Worm (Caenorhabditis elegans) whole organism, L1 larva: ENCODE measurements around the gene F36D3.14.

Experiments
- C34B4.2 ChIP-seq: sonication (generic microtip); optimal IDR thresholded peaks from 2 replicates; lab custom pipeline; 2017; ENCODE audit warnings: mild to moderate bottlenecking, missing genetic modification characterization, missing compliant biosample characterization
- Y116A8C.19 ChIP-seq: sonication (generic microtip); optimal IDR thresholded peaks from 2 replicates; lab custom pipeline; 2016; ENCODE audit warnings: missing compliant biosample characterization, missing genetic modification characterization, borderline replicate concordance
- aha-1 ChIP-seq: fragments of 150-350 bp; optimal IDR thresholded peaks from 2 replicates; lab custom pipeline; 2014; ENCODE audit warnings: missing biosample characterization, missing genetic modification characterization
- blmp-1 ChIP-seq: fragments of 150-350 bp; optimal IDR thresholded peaks from 2 replicates; lab custom pipeline; 2014; ENCODE audit warnings: missing biosample characterization, missing genetic modification characterization
- ceh-63 ChIP-seq: fragments of 200-800 bp; sonication (Bioruptor generic); optimal IDR thresholded peaks from 2 replicates; lab custom pipeline; 2018; ENCODE audit warnings: mild to moderate bottlenecking, missing genetic modification characterization, missing compliant biosample characterization
- dpl-1 ChIP-seq, 3 experiments: fragments of 150-350 bp in 2 of 3; sonication (generic microtip) in 1 of 3; optimal IDR thresholded peaks; 2 replicates each; lab custom pipeline; 2014 to 2017; ENCODE audit warnings: missing biosample characterization in 3 of 3, missing genetic modification characterization in 3 of 3, missing genetic modification reagents in 3 of 3
- dsc-1 ChIP-seq: sonication (generic microtip); optimal IDR thresholded peaks from 2 replicates; lab custom pipeline; 2016; ENCODE audit warnings: mild to moderate bottlenecking, missing genetic modification characterization, missing compliant biosample characterization
- egl-13 ChIP-seq: sonication (generic microtip); optimal IDR thresholded peaks from 2 replicates; lab custom pipeline; 2016; ENCODE audit warnings: missing genotype, missing genetic modification reagents, missing genetic modification characterization, missing compliant biosample characterization
- elt-3 ChIP-seq, 6 experiments: fragments of 150-350 bp in 1 of 6; sonication (generic microtip); optimal IDR thresholded peaks; 2 replicates each; lab custom pipeline; 2017 to 2018; ENCODE audit warnings: missing biosample characterization in 6 of 6, missing genetic modification characterization in 6 of 6, inconsistent platforms in 1 of 6
- ets-5 ChIP-seq: fragments of 200-800 bp; sonication (Bioruptor generic); IDR thresholded peaks from 2 replicates; pipeline ENCODE4 v1.3.6; 2022; ENCODE audit warnings: missing genetic modification characterization, missing compliant biosample characterization
- fkh-10 ChIP-seq: sonication (generic microtip); optimal IDR thresholded peaks from 2 replicates; lab custom pipeline; 2017; ENCODE audit warnings: missing biosample characterization, missing genetic modification reagents, missing genetic modification characterization
- fkh-4 ChIP-seq: sonication (generic microtip); optimal IDR thresholded peaks from 2 replicates; lab custom pipeline; 2016; ENCODE audit warnings: missing compliant biosample characterization, missing genetic modification characterization, borderline replicate concordance
- fkh-8 ChIP-seq: sonication (generic microtip); optimal IDR thresholded peaks from 2 replicates; lab custom pipeline; 2016; ENCODE audit warnings: mild to moderate bottlenecking, missing genetic modification characterization, missing compliant biosample characterization
- fos-1 ChIP-seq: fragments of 150-350 bp; optimal IDR thresholded peaks from 2 replicates; lab custom pipeline; 2014; ENCODE audit warnings: missing biosample characterization, missing genetic modification characterization
- grh-1 ChIP-seq: fragments of 200-800 bp; sonication (Bioruptor generic); IDR thresholded peaks from 2 replicates; pipeline ENCODE4 v1.3.6; 2022; ENCODE audit warnings: missing genetic modification reagents, missing genetic modification characterization, missing compliant biosample characterization
- hlh-17 ChIP-seq: fragments of 200-800 bp; sonication (Bioruptor generic); optimal IDR thresholded peaks from 2 replicates; lab custom pipeline; 2018; ENCODE audit warnings: missing genetic modification characterization, mild to moderate bottlenecking, missing compliant biosample characterization, moderate library complexity, borderline replicate concordance
- hlh-4 ChIP-seq: sonication (generic microtip); optimal IDR thresholded peaks from 2 replicates; lab custom pipeline; 2016; ENCODE audit warnings: mild to moderate bottlenecking, missing genetic modification characterization, missing compliant biosample characterization
- hpl-2 ChIP-seq: fragments of 150-350 bp; optimal IDR thresholded peaks from 2 replicates; lab custom pipeline; 2014; ENCODE audit warnings: missing biosample characterization, missing genetic modification reagents, missing genetic modification characterization
- isw-1 ChIP-seq: fragments of 200-800 bp; sonication (Bioruptor generic); IDR thresholded peaks from 2 replicates; pipeline ENCODE4 v1.3.6; 2022; ENCODE audit warnings: missing genetic modification characterization, missing compliant biosample characterization
- lin-14 ChIP-seq: fragments of 200-800 bp; sonication (Bioruptor generic); optimal IDR thresholded peaks from 2 replicates; lab custom pipeline; 2018; ENCODE audit warnings: mild to moderate bottlenecking, missing genetic modification characterization, moderate library complexity, missing compliant biosample characterization
- lin-15B ChIP-seq: fragments of 150-350 bp; sonication (generic microtip); optimal IDR thresholded peaks from 3 replicates; lab custom pipeline; 2014; ENCODE audit warnings: missing biosample characterization, missing genetic modification characterization
- lin-35 ChIP-seq, 2 experiments: fragments of 150-350 bp; optimal IDR thresholded peaks; 2 replicates each; lab custom pipeline; 2014; ENCODE audit warnings: missing biosample characterization in 2 of 2, missing genetic modification characterization in 2 of 2, missing genetic modification reagents in 2 of 2
- lin-39 ChIP-seq: fragments of 150-350 bp; optimal IDR thresholded peaks from 2 replicates; lab custom pipeline; 2014; ENCODE audit warnings: missing biosample characterization, missing genetic modification reagents, missing genetic modification characterization
- mdl-1 ChIP-seq, 2 experiments: fragments of 150-350 bp; optimal IDR thresholded peaks; 2 replicates each; lab custom pipeline; 2014 to 2017; ENCODE audit warnings: missing biosample characterization in 2 of 2, missing genetic modification characterization in 2 of 2, inconsistent platforms in 1 of 2
- mep-1 ChIP-seq: fragments of 150-350 bp; optimal IDR thresholded peaks from 2 replicates; lab custom pipeline; 2014; ENCODE audit warnings: missing biosample characterization, missing genetic modification characterization
- nhr-11 ChIP-seq: fragments of 150-350 bp; optimal IDR thresholded peaks from 2 replicates; lab custom pipeline; 2014; ENCODE audit warnings: missing biosample characterization, missing genetic modification characterization
- nhr-12 ChIP-seq: sonication (generic microtip); optimal IDR thresholded peaks from 2 replicates; lab custom pipeline; 2017; ENCODE audit warnings: missing biosample characterization, missing genetic modification characterization
- nhr-19 ChIP-seq: fragments of 200-800 bp; sonication (Bioruptor generic); conservative IDR thresholded peaks from 2 replicates; pipeline ENCODE4 v1.3.6; 2022; ENCODE audit warnings: missing genetic modification characterization, missing compliant biosample characterization
- nhr-20 ChIP-seq: sonication (generic microtip); optimal IDR thresholded peaks from 2 replicates; lab custom pipeline; 2016; ENCODE audit warnings: mild to moderate bottlenecking, missing genetic modification characterization, missing compliant biosample characterization
- nhr-71 ChIP-seq: sonication (generic microtip); optimal IDR thresholded peaks from 2 replicates; lab custom pipeline; 2016; ENCODE audit warnings: mild to moderate bottlenecking, missing genetic modification characterization, moderate library complexity, missing compliant biosample characterization
- nhr-76 ChIP-seq: sonication (generic microtip); optimal IDR thresholded peaks from 2 replicates; lab custom pipeline; 2017; ENCODE audit warnings: missing biosample characterization, missing genetic modification characterization
- nhr-77 ChIP-seq: fragments of 150-350 bp; optimal IDR thresholded peaks from 2 replicates; lab custom pipeline; 2014; ENCODE audit warnings: missing biosample characterization, missing genetic modification characterization
- nhr-84 ChIP-seq: sonication (generic microtip); optimal IDR thresholded peaks from 2 replicates; lab custom pipeline; 2017; ENCODE audit warnings: missing biosample characterization, missing genetic modification characterization
- pqm-1 ChIP-seq: sonication (generic microtip); optimal IDR thresholded peaks from 3 replicates; lab custom pipeline; 2017; ENCODE audit warnings: missing biosample characterization, missing genetic modification characterization
- snpc-4 ChIP-seq: fragments of 150-350 bp; optimal IDR thresholded peaks from 2 replicates; lab custom pipeline; 2014; ENCODE audit warnings: missing biosample characterization, missing genetic modification characterization
- sox-4 ChIP-seq: sonication (generic microtip); optimal IDR thresholded peaks from 2 replicates; lab custom pipeline; 2016; ENCODE audit warnings: missing genetic modification characterization, missing compliant biosample characterization
- sptf-1 ChIP-seq: fragments of 150-350 bp; optimal IDR thresholded peaks from 2 replicates; lab custom pipeline; 2014; ENCODE audit warnings: missing biosample characterization, missing genetic modification characterization
- sup-37 ChIP-seq: fragments of 200-800 bp; sonication (Bioruptor generic); optimal IDR thresholded peaks from 2 replicates; lab custom pipeline; 2018; ENCODE audit warnings: mild to moderate bottlenecking, missing genetic modification characterization, missing compliant biosample characterization
- tbx-2 ChIP-seq: sonication (generic microtip); optimal IDR thresholded peaks from 2 replicates; lab custom pipeline; 2016; ENCODE audit warnings: missing genetic modification characterization, missing compliant biosample characterization
- tlp-1 ChIP-seq: fragments of 150-350 bp; optimal IDR thresholded peaks from 2 replicates; lab custom pipeline; 2014; ENCODE audit warnings: missing biosample characterization, missing genetic modification characterization
- unc-86 ChIP-seq: sonication (generic microtip); optimal IDR thresholded peaks from 2 replicates; lab custom pipeline; 2016; ENCODE audit warnings: missing genetic modification characterization, missing compliant biosample characterization
- unc-98 ChIP-seq: fragments of 200-800 bp; sonication (Bioruptor generic); IDR thresholded peaks from 2 replicates; pipeline ENCODE4 v1.3.6; 2022; ENCODE audit warnings: missing genetic modification characterization, missing compliant biosample characterization
- vab-15 ChIP-seq: sonication (generic microtip); optimal IDR thresholded peaks from 2 replicates; lab custom pipeline; 2017; ENCODE audit warnings: missing genotype, mild to moderate bottlenecking, missing genetic modification characterization, missing compliant biosample characterization
- xbp-1 ChIP-seq: sonication (generic microtip); optimal IDR thresholded peaks from 2 replicates; lab custom pipeline; 2016; ENCODE audit warnings: missing genetic modification characterization, missing compliant biosample characterization
- ztf-11 ChIP-seq, 2 experiments: sonication (generic microtip); optimal IDR thresholded peaks; 2 replicates each; lab custom pipeline; 2016 to 2017; ENCODE audit warnings: missing genetic modification characterization in 2 of 2, missing biosample characterization in 1 of 2, missing compliant biosample characterization in 1 of 2
- ztf-4 ChIP-seq: fragments of 150-350 bp; optimal IDR thresholded peaks from 2 replicates; lab custom pipeline; 2014; ENCODE audit warnings: missing biosample characterization, missing genetic modification characterization

F36D3.14 gene

ce11 chrV:16508667-16509066 lies 5.6 kb upstream of the F36D3.14 start, which contains the start of gene srr-3:
TSS of gene srr-3 (minus strand) at chrV:16508767.
- TF ChIP-seq fkh-8 (tag; lab: Kevin White, UChicago) (no peak), hlh-17 (GFP tag; lab: Kevin White, UChicago) (no peak), ceh-63 (GFP tag; lab: Kevin White, UChicago) (no peak), ztf-11 (tag; optimal IDR thresholded peaks at IDR 0.05; lab: Kevin White, UChicago) (no peak), ztf-4 (tag; lab: Kevin White, UChicago) (no peak), hlh-4 (tag; lab: Kevin White, UChicago) (no peak), sup-37 (GFP tag; lab: Kevin White, UChicago) (no peak), nhr-11 (no peak), vab-15 (tag; lab: Kevin White, UChicago) (no peak), lin-15B (no peak), tlp-1 (tag; lab: Kevin White, UChicago) (no peak), pqm-1 (tag; lab: Kevin White, UChicago) (no peak), C34B4.2 (tag; lab: Kevin White, UChicago) (no peak), unc-86 (tag; lab: Kevin White, UChicago) (no peak), aha-1 (tag; lab: Kevin White, UChicago) (no peak)

ce11 chrV:16506650-16507049 lies 3.6 kb upstream of the F36D3.14 start:
- TF ChIP-seq mdl-1 (tag; optimal IDR thresholded peaks at IDR 0.05; lab: Kevin White, UChicago) (no peak), lin-14 (GFP tag; lab: Kevin White, UChicago) (peak; percentile 8)

ce11 chrV:16505828-16506227 lies 2.8 kb upstream of the F36D3.14 start, which contains the start of gene nhr-54:
TSS of gene nhr-54 (minus strand) at chrV:16505928.
- no peak for TF ChIP-seq blmp-1 (tag; lab: Kevin White, UChicago)
- no peak for TF ChIP-seq dsc-1
- no peak for TF ChIP-seq hlh-17 (GFP tag; lab: Kevin White, UChicago)
- no peak for TF ChIP-seq mep-1 (tag; lab: Kevin White, UChicago)
- TF ChIP-seq snpc-4 (tag; lab: Kevin White, UChicago) = no peak
- TF ChIP-seq elt-3 (tag; optimal IDR thresholded peaks at IDR 0.05; lab: Kevin White, UChicago) = no peak
- no peak for TF ChIP-seq pqm-1 (tag; lab: Kevin White, UChicago)
- no peak for TF ChIP-seq lin-35 (GFP tag; optimal IDR thresholded peaks at IDR 0.05; lab: Kevin White, UChicago)
- no peak for TF ChIP-seq vab-15 (tag; lab: Kevin White, UChicago)
- TF ChIP-seq unc-86 (tag; lab: Kevin White, UChicago) = no peak
- no peak for TF ChIP-seq isw-1 (GFP tag; lab: Robert Waterston, UW)
- no peak for TF ChIP-seq tbx-2
- TF ChIP-seq hpl-2 (GFP tag; lab: Kevin White, UChicago) = no peak
- no peak for TF ChIP-seq fkh-4 (tag; lab: Kevin White, UChicago)

ce11 chrV:16499006-16499405 lies 4.1 kb downstream of the F36D3.14 start, which contains the start of gene F36D3.1:
TSS of gene F36D3.1 (plus strand) at chrV:16499352.
- no peak for TF ChIP-seq nhr-84 (tag; lab: Kevin White, UChicago)
- no peak for TF ChIP-seq unc-98 (GFP tag; lab: Robert Waterston, UW)
- no peak for TF ChIP-seq ets-5
- peak; percentile 78 to 92 for TF ChIP-seq lin-35 (GFP tag; optimal IDR thresholded peaks at IDR 0.05; lab: Kevin White, UChicago)
- TF ChIP-seq lin-39 (tag; lab: Kevin White, UChicago) = no peak
- TF ChIP-seq sox-4 = no peak
- no peak for TF ChIP-seq nhr-76 (tag; lab: Kevin White, UChicago)
- no peak for TF ChIP-seq Y116A8C.19
- TF ChIP-seq nhr-12 (tag; lab: Kevin White, UChicago) = no peak
- TF ChIP-seq nhr-19 = peak; percentile 26; the same call in 1 of the 2 replicates
- TF ChIP-seq nhr-20 (tag; lab: Kevin White, UChicago) = peak; percentile 22
- TF ChIP-seq hlh-17 (GFP tag; lab: Kevin White, UChicago) = no peak
- no peak for TF ChIP-seq sptf-1 (tag; lab: Kevin White, UChicago)
- TF ChIP-seq C34B4.2 (tag; lab: Kevin White, UChicago) = no peak
- no peak for TF ChIP-seq egl-13 (tag; lab: Kevin White, UChicago)
- peak; percentile 83 to 90 (median 85) for TF ChIP-seq dpl-1 (GFP tag; optimal IDR thresholded peaks at IDR 0.05; lab: Kevin White, UChicago)
- no peak for TF ChIP-seq nhr-71 (tag; lab: Kevin White, UChicago)
- no peak for TF ChIP-seq grh-1 (GFP tag; lab: Robert Waterston, UW)
- no peak for TF ChIP-seq nhr-77 (tag; lab: Kevin White, UChicago)
- no peak for TF ChIP-seq fkh-10 (GFP tag; lab: Kevin White, UChicago)
- no peak for TF ChIP-seq fos-1 (tag; lab: Kevin White, UChicago)
- peak; percentile 15 for TF ChIP-seq dsc-1
- peak; percentile 39 for TF ChIP-seq xbp-1
- no peak for TF ChIP-seq sup-37 (GFP tag; lab: Kevin White, UChicago)
- TF ChIP-seq hpl-2 (GFP tag; lab: Kevin White, UChicago) = no peak
